Fruit fly (Drosophila melanogaster): Measurements from ENCODE around the gene CG14408.

dm6 chrX:14868414-14868813, 36.6 kb upstream of the CG14408 start:
- TF ChIP-seq CG6791 (GFP tag; IDR thresholded peaks at IDR 0.05; ENCODE audit: partially characterized antibody) (no peak), CG6689 (GFP tag; IDR thresholded peaks at IDR 0.05) (no peak), br (optimal IDR thresholded peaks at IDR 0.05) (no peak), D19A (tag; optimal IDR thresholded peaks at IDR 0.05) (no peak), schlank (tag; optimal IDR thresholded peaks at IDR 0.05) (no peak), zfh1 (GFP tag; IDR thresholded peaks at IDR 0.05) (no peak)

All from whole organism, embryonic.